Fruit fly (Drosophila melanogaster): ENCODE measurements around the gene CG4080.

- TF ChIP-seq psq (optimal IDR thresholded peaks at IDR 0.05) (no peak), usp (GFP tag; optimal IDR thresholded peaks at IDR 0.05) (no peak), EcR (GFP tag; optimal IDR thresholded peaks at IDR 0.05) (no peak), pan (optimal IDR thresholded peaks at IDR 0.05) (no peak), Dll (optimal IDR thresholded peaks at IDR 0.05) (no peak), CG8478 (optimal IDR thresholded peaks at IDR 0.05) (no peak)
Measured at dm6 chr3L:9423757-9424527, 24.9 kb upstream of the CG4080 start.
